Worm (Caenorhabditis elegans): ENCODE results near the gene ccz-1.

Gene ccz-1

ce11 chrV:13678542-13678941, at the start of gene ccz-1, which contains the start of gene tag-65 (continued):
- TF ChIP-seq efl-1 (optimal IDR thresholded peaks at IDR 0.05) (peak; percentile 85 to 87), efl-1 (GFP tag; optimal IDR thresholded peaks at IDR 0.05 in 1 of 2) (peak; percentile 84 to 98), irx-1 (tag; optimal IDR thresholded peaks at IDR 0.05) (peak; percentile 89), ces-1 (GFP tag; optimal IDR thresholded peaks at IDR 0.05) (no peak), nhr-85 (tag) (peak; percentile 96), rnt-1 (tag; optimal IDR thresholded peaks at IDR 0.05) (peak; percentile 94), lin-35 (GFP tag; optimal IDR thresholded peaks at IDR 0.05) (peak; percentile 87 to 91), aly-2 (tag; optimal IDR thresholded peaks at IDR 0.05) (peak; percentile 87), mab-9 (GFP tag; IDR thresholded peaks at IDR 0.05) (peak; percentile 58; the same call in 1 of the 2 replicates), jun-1 (tag; optimal IDR thresholded peaks at IDR 0.05) (peak; percentile 80), mep-1 (tag; optimal IDR thresholded peaks at IDR 0.05) (peak; percentile 99), ceh-90 (tag; optimal IDR thresholded peaks at IDR 0.05) (no peak), nhr-12 (tag; optimal IDR thresholded peaks at IDR 0.05) (no peak), nhr-28 (tag; optimal IDR thresholded peaks at IDR 0.05) (no peak), snpc-4 (tag; optimal IDR thresholded peaks at IDR 0.05) (peak; percentile 89), efl-3 (GFP tag; optimal IDR thresholded peaks at IDR 0.05) (peak; percentile 26), lsy-2 (tag; optimal IDR thresholded peaks at IDR 0.05) (peak; percentile 93 to 94), aha-1 (tag; optimal IDR thresholded peaks at IDR 0.05) (peak; percentile 61), egl-13 (tag; optimal IDR thresholded peaks at IDR 0.05) (peak; percentile 68), fkh-10 (GFP tag; optimal IDR thresholded peaks at IDR 0.05) (peak; percentile 21), xbp-1 (tag; optimal IDR thresholded peaks at IDR 0.05) (peak; percentile 87), C34B4.2 (tag; optimal IDR thresholded peaks at IDR 0.05) (peak; percentile 30), grh-1 (GFP tag; IDR thresholded peaks at IDR 0.05) (peak; percentile 88), elt-3 (tag; optimal IDR thresholded peaks at IDR 0.05) (peak in 2 of 6 experiments; percentile 80 to 81), fkh-8 (tag; optimal IDR thresholded peaks at IDR 0.05) (peak; percentile 84), alr-1 (tag; optimal IDR thresholded peaks at IDR 0.05; ENCODE audit: borderline replicate concordance) (no peak), mef-2 (tag; optimal IDR thresholded peaks at IDR 0.05) (peak; percentile 37), hlh-17 (GFP tag; optimal IDR thresholded peaks at IDR 0.05; ENCODE audit: borderline replicate concordance) (no peak), ztf-4 (tag; optimal IDR thresholded peaks at IDR 0.05) (peak; percentile 53), blmp-1 (tag; optimal IDR thresholded peaks at IDR 0.05) (peak; percentile 82), ztf-11 (tag; optimal IDR thresholded peaks at IDR 0.05) (peak in 1 of 2 experiments; percentile 75), zip-4 (GFP tag; optimal IDR thresholded peaks at IDR 0.05) (peak; percentile 66)

ce11 chrV:13634149-13634548, 44.5 kb upstream of the ccz-1 start, which contains the start of gene H37A05.2:
TSS of gene H37A05.2 (minus strand) at chrV:13634249.
- TF ChIP-seq nhr-76 (tag; optimal IDR thresholded peaks at IDR 0.05) (no peak), elt-3 (tag; optimal IDR thresholded peaks at IDR 0.05) (no peak), nhr-20 (tag; optimal IDR thresholded peaks at IDR 0.05) (no peak), efl-1 (optimal IDR thresholded peaks at IDR 0.05) (no peak), efl-1 (GFP tag; optimal IDR thresholded peaks at IDR 0.05 in 1 of 2) (no peak), elt-2 (tag; optimal IDR thresholded peaks at IDR 0.05) (no peak), nhr-47 (tag; optimal IDR thresholded peaks at IDR 0.05) (no peak)

ce11 chrV:13636411-13636810, 42.3 kb upstream of the ccz-1 start:
- no peak for TF ChIP-seq nhr-237 (tag; optimal IDR thresholded peaks at IDR 0.05)
- no peak for TF ChIP-seq nhr-47 (tag; optimal IDR thresholded peaks at IDR 0.05)
- no peak for TF ChIP-seq lin-14 (GFP tag; optimal IDR thresholded peaks at IDR 0.05)
- TF ChIP-seq fkh-4 (tag; optimal IDR thresholded peaks at IDR 0.05; ENCODE audit: borderline replicate concordance), result no peak
- no peak for TF ChIP-seq unc-130 (tag; optimal IDR thresholded peaks at IDR 0.05)
- no peak for TF ChIP-seq nhr-19 (GFP tag; conservative IDR thresholded peaks at IDR 0.05)
- TF ChIP-seq dpl-1 (GFP tag; optimal IDR thresholded peaks at IDR 0.05), result no peak
- no peak for TF ChIP-seq efl-1 (optimal IDR thresholded peaks at IDR 0.05)
- no peak for TF ChIP-seq efl-1 (GFP tag; optimal IDR thresholded peaks at IDR 0.05 in 1 of 2)
- no peak for TF ChIP-seq grh-1 (GFP tag; IDR thresholded peaks at IDR 0.05)
- no peak for TF ChIP-seq elt-3 (tag; optimal IDR thresholded peaks at IDR 0.05)
- TF ChIP-seq hpl-2 (GFP tag; optimal IDR thresholded peaks at IDR 0.05), result no peak
- no peak for TF ChIP-seq C34B4.2 (tag; optimal IDR thresholded peaks at IDR 0.05)
- no peak for TF ChIP-seq nhr-84 (tag; optimal IDR thresholded peaks at IDR 0.05)
- no peak for TF ChIP-seq unc-86 (tag; optimal IDR thresholded peaks at IDR 0.05)
- no peak for TF ChIP-seq egl-13 (tag; optimal IDR thresholded peaks at IDR 0.05)
- TF ChIP-seq mep-1 (tag; optimal IDR thresholded peaks at IDR 0.05), result no peak
- peak; percentile 57 for TF ChIP-seq nhr-85 (tag)
- no peak for TF ChIP-seq tbx-2 (tag; optimal IDR thresholded peaks at IDR 0.05)
- peak; percentile 0 for TF ChIP-seq nhr-20 (tag; optimal IDR thresholded peaks at IDR 0.05)
- peak; percentile 73 for TF ChIP-seq blmp-1 (tag; optimal IDR thresholded peaks at IDR 0.05)
- no peak for TF ChIP-seq fkh-8 (tag; optimal IDR thresholded peaks at IDR 0.05)
- no peak for TF ChIP-seq mef-2 (tag; optimal IDR thresholded peaks at IDR 0.05)
- no peak for TF ChIP-seq lin-15B (tag; optimal IDR thresholded peaks at IDR 0.05)
- no peak for TF ChIP-seq nhr-28 (tag; optimal IDR thresholded peaks at IDR 0.05)
